Worm (Caenorhabditis elegans): ENCODE data around the gene C11G6.2.

The C11G6.2 gene

ce11 chrX:16328328-16328727 lies at the start of gene C11G6.2:
Gene C11G6.2, plus strand, starts transcription at chrX:16328628.
- TF ChIP-seq F13C5.2 (tag; optimal IDR thresholded peaks at IDR 0.05) (no peak), sea-1 (GFP tag; conservative IDR thresholded peaks at IDR 0.05) (no peak), ceh-13 (GFP tag; optimal IDR thresholded peaks at IDR 0.05) (no peak), flt-1 (GFP tag; IDR thresholded peaks at IDR 0.05) (no peak), tra-4 (tag; optimal IDR thresholded peaks at IDR 0.05) (no peak), B0310.2 (tag; optimal IDR thresholded peaks at IDR 0.05) (no peak), pes-1 (GFP tag; IDR thresholded peaks at IDR 0.05) (no peak), hmg-4 (GFP tag; optimal IDR thresholded peaks at IDR 0.05) (no peak), hnd-1 (tag; optimal IDR thresholded peaks at IDR 0.05) (no peak), ama-1 (optimal IDR thresholded peaks at IDR 0.05) (no peak), ceh-36 (tag; optimal IDR thresholded peaks at IDR 0.05) (no peak), tbx-11 (GFP tag; IDR thresholded peaks at IDR 0.05) (no peak), aly-1 (tag; optimal IDR thresholded peaks at IDR 0.05) (no peak), hmbx-1 (tag; optimal IDR thresholded peaks at IDR 0.05) (no peak)

- TF ChIP-seq scrt-1 (GFP tag; IDR thresholded peaks at IDR 0.05) (no peak), ets-7 (tag; optimal IDR thresholded peaks at IDR 0.05) (no peak), ama-1 (optimal IDR thresholded peaks at IDR 0.05) (no peak), sea-1 (GFP tag; conservative IDR thresholded peaks at IDR 0.05) (no peak), ceh-36 (tag; optimal IDR thresholded peaks at IDR 0.05) (no peak), aly-1 (tag; optimal IDR thresholded peaks at IDR 0.05) (no peak), tra-4 (tag; optimal IDR thresholded peaks at IDR 0.05) (no peak), hnd-1 (tag; optimal IDR thresholded peaks at IDR 0.05) (no peak)
Observed at ce11 chrX:16283103-16283502, 45.3 kb upstream of the C11G6.2 start, which contains the start of gene F52E10.2. Gene F52E10.2, minus strand, starts transcription at chrX:16283203.

ce11 chrX:16285151-16285550 lies 43.3 kb upstream of the C11G6.2 start:
- TF ChIP-seq tra-4 (tag; optimal IDR thresholded peaks at IDR 0.05) (no peak), sea-1 (GFP tag; conservative IDR thresholded peaks at IDR 0.05) (no peak), ama-1 (optimal IDR thresholded peaks at IDR 0.05) (no peak), ets-7 (tag; optimal IDR thresholded peaks at IDR 0.05) (no peak), hmg-4 (GFP tag; optimal IDR thresholded peaks at IDR 0.05) (no peak), F13C5.2 (tag; optimal IDR thresholded peaks at IDR 0.05) (no peak), aly-1 (tag; optimal IDR thresholded peaks at IDR 0.05) (no peak), pes-1 (GFP tag; IDR thresholded peaks at IDR 0.05) (no peak), scrt-1 (GFP tag; IDR thresholded peaks at IDR 0.05) (no peak), hmbx-1 (tag; optimal IDR thresholded peaks at IDR 0.05) (no peak), ceh-36 (tag; optimal IDR thresholded peaks at IDR 0.05) (no peak), tbx-37 (GFP tag; conservative IDR thresholded peaks at IDR 0.05) (no peak), hnd-1 (tag; optimal IDR thresholded peaks at IDR 0.05) (no peak), ceh-13 (GFP tag; optimal IDR thresholded peaks at IDR 0.05) (no peak), tbx-11 (GFP tag; IDR thresholded peaks at IDR 0.05) (no peak), flt-1 (GFP tag; IDR thresholded peaks at IDR 0.05) (no peak), B0310.2 (tag; optimal IDR thresholded peaks at IDR 0.05) (no peak)

- TF ChIP-seq scrt-1 (GFP tag; IDR thresholded peaks at IDR 0.05) (no peak), tbx-11 (GFP tag; IDR thresholded peaks at IDR 0.05) (no peak), hmbx-1 (tag; optimal IDR thresholded peaks at IDR 0.05) (no peak), ama-1 (optimal IDR thresholded peaks at IDR 0.05) (no peak), ceh-36 (tag; optimal IDR thresholded peaks at IDR 0.05) (no peak), hnd-1 (tag; optimal IDR thresholded peaks at IDR 0.05) (no peak), sea-1 (GFP tag; conservative IDR thresholded peaks at IDR 0.05) (no peak), tra-4 (tag; optimal IDR thresholded peaks at IDR 0.05) (no peak), ceh-13 (GFP tag; optimal IDR thresholded peaks at IDR 0.05) (no peak), aly-1 (tag; optimal IDR thresholded peaks at IDR 0.05) (no peak), B0310.2 (tag; optimal IDR thresholded peaks at IDR 0.05) (no peak)
Observed at ce11 chrX:16289635-16290034, 38.8 kb upstream of the C11G6.2 start.

- TF ChIP-seq hnd-1 (tag; optimal IDR thresholded peaks at IDR 0.05) (no peak), tra-4 (tag; optimal IDR thresholded peaks at IDR 0.05) (no peak), tbx-37 (GFP tag; conservative IDR thresholded peaks at IDR 0.05) (no peak), flt-1 (GFP tag; IDR thresholded peaks at IDR 0.05) (no peak), pes-1 (GFP tag; IDR thresholded peaks at IDR 0.05) (no peak), ceh-13 (GFP tag; optimal IDR thresholded peaks at IDR 0.05) (no peak), F13C5.2 (tag; optimal IDR thresholded peaks at IDR 0.05) (no peak), hmbx-1 (tag; optimal IDR thresholded peaks at IDR 0.05) (no peak), aly-1 (tag; optimal IDR thresholded peaks at IDR 0.05) (no peak), scrt-1 (GFP tag; IDR thresholded peaks at IDR 0.05) (no peak), ama-1 (optimal IDR thresholded peaks at IDR 0.05) (no peak), B0310.2 (tag; optimal IDR thresholded peaks at IDR 0.05) (no peak), ceh-36 (tag; optimal IDR thresholded peaks at IDR 0.05) (no peak), ets-7 (tag; optimal IDR thresholded peaks at IDR 0.05) (no peak), tbx-11 (GFP tag; IDR thresholded peaks at IDR 0.05) (no peak), sea-1 (GFP tag; conservative IDR thresholded peaks at IDR 0.05) (no peak), hmg-4 (GFP tag; optimal IDR thresholded peaks at IDR 0.05) (no peak)
Observed at ce11 chrX:16290536-16290935, 37.9 kb upstream of the C11G6.2 start.

- TF ChIP-seq hmg-4 (GFP tag; optimal IDR thresholded peaks at IDR 0.05) (no peak), tbx-37 (GFP tag; conservative IDR thresholded peaks at IDR 0.05) (no peak), scrt-1 (GFP tag; IDR thresholded peaks at IDR 0.05) (no peak)
Observed at ce11 chrX:16292933-16293332, 35.5 kb upstream of the C11G6.2 start, which contains the start of gene F52E10.4. Gene F52E10.4, minus strand, starts transcription at chrX:16293033.

ce11 chrX:16297123-16297522 lies 31.3 kb upstream of the C11G6.2 start:
- no peak for TF ChIP-seq tbx-11 (GFP tag; IDR thresholded peaks at IDR 0.05)
- no peak for TF ChIP-seq F13C5.2 (tag; optimal IDR thresholded peaks at IDR 0.05)
- TF ChIP-seq ceh-13 (GFP tag; optimal IDR thresholded peaks at IDR 0.05) = no peak
- no peak for TF ChIP-seq B0310.2 (tag; optimal IDR thresholded peaks at IDR 0.05)
- TF ChIP-seq hnd-1 (tag; optimal IDR thresholded peaks at IDR 0.05) = no peak
- no peak for TF ChIP-seq tbx-37 (GFP tag; conservative IDR thresholded peaks at IDR 0.05)
- TF ChIP-seq scrt-1 (GFP tag; IDR thresholded peaks at IDR 0.05) = no peak
- no peak for TF ChIP-seq ama-1 (optimal IDR thresholded peaks at IDR 0.05)
- TF ChIP-seq pes-1 (GFP tag; IDR thresholded peaks at IDR 0.05) = no peak
- no peak for TF ChIP-seq hmbx-1 (tag; optimal IDR thresholded peaks at IDR 0.05)
- TF ChIP-seq ceh-36 (tag; optimal IDR thresholded peaks at IDR 0.05) = no peak
- TF ChIP-seq flt-1 (GFP tag; IDR thresholded peaks at IDR 0.05) = no peak
- no peak for TF ChIP-seq tra-4 (tag; optimal IDR thresholded peaks at IDR 0.05)
